Fruit fly (Drosophila melanogaster) whole organism, embryonic: Measurements from ENCODE around the gene CG12078.

Experiments
- Asciz ChIP-seq: fragments of 200-800 bp; sonication (Bioruptor generic); optimal IDR thresholded peaks from 2 replicates; lab custom pipeline; 2017; ENCODE audit warnings: missing biosample characterization, mild to moderate bottlenecking, missing genetic modification characterization, missing genetic modification reagents
- CG10543 ChIP-seq: fragments of 200-800 bp; sonication (Bioruptor generic); optimal IDR thresholded peaks from 3 replicates; lab custom pipeline; 2017; ENCODE audit warnings: missing biosample characterization, mild to moderate bottlenecking, missing genetic modification characterization, moderate library complexity
- CG10979 ChIP-seq: fragments of 200-800 bp; sonication (Bioruptor generic); optimal IDR thresholded peaks from 2 replicates; lab custom pipeline; 2018; ENCODE audit warnings: missing biosample characterization, mild to moderate bottlenecking, missing genetic modification characterization, moderate library complexity
- CG11695 ChIP-seq: fragments of 200-800 bp; sonication (Bioruptor generic); IDR thresholded peaks from 3 replicates; pipeline ENCODE4 v1.3.6; 2022; ENCODE audit warnings: missing biosample characterization, missing genetic modification characterization
- CG12104 ChIP-seq: fragments of 200-800 bp; sonication (Bioruptor generic); optimal IDR thresholded peaks from 3 replicates; lab custom pipeline; 2016; ENCODE audit warnings: missing biosample characterization, missing genetic modification characterization
- CG12299 ChIP-seq: fragments of 200-800 bp; sonication (Bioruptor generic); optimal IDR thresholded peaks from 2 replicates; lab custom pipeline; 2018; ENCODE audit warnings: missing biosample characterization, mild to moderate bottlenecking, missing genetic modification characterization
- CG12744 ChIP-seq: fragments of 200-800 bp; sonication (Bioruptor generic); optimal IDR thresholded peaks from 2 replicates; lab custom pipeline; 2016; ENCODE audit warnings: missing biosample characterization, missing genetic modification characterization
- CG13894 ChIP-seq: fragments of 200-800 bp; sonication (Bioruptor generic); optimal IDR thresholded peaks from 3 replicates; lab custom pipeline; 2018; ENCODE audit warnings: missing biosample characterization, mild to moderate bottlenecking, missing genetic modification characterization, moderate library complexity
- CG14710 ChIP-seq: fragments of 200-800 bp; sonication (Bioruptor generic); optimal IDR thresholded peaks from 3 replicates; lab custom pipeline; 2019; ENCODE audit warnings: missing biosample characterization, mild to moderate bottlenecking, missing genetic modification characterization, moderate library complexity
- CG1602 ChIP-seq: fragments of 200-800 bp; sonication (Bioruptor generic); optimal IDR thresholded peaks from 3 replicates; lab custom pipeline; 2016; ENCODE audit warnings: missing biosample characterization, missing genetic modification characterization
- CG17802 ChIP-seq: fragments of 200-800 bp; sonication (Bioruptor generic); optimal IDR thresholded peaks from 2 replicates; lab custom pipeline; 2018; ENCODE audit warnings: missing biosample characterization, mild to moderate bottlenecking, missing genetic modification characterization, moderate library complexity
- CG18764 ChIP-seq: fragments of 200-800 bp; sonication (Bioruptor generic); optimal IDR thresholded peaks from 3 replicates; lab custom pipeline; 2016; ENCODE audit warnings: missing biosample characterization, missing genetic modification characterization
- CG31365 ChIP-seq: fragments of 200-800 bp; sonication (Bioruptor generic); optimal IDR thresholded peaks from 2 replicates; lab custom pipeline; 2018; ENCODE audit warnings: missing biosample characterization, mild to moderate bottlenecking, missing genetic modification characterization
- CG33557 ChIP-seq: fragments of 200-800 bp; sonication (Bioruptor generic); optimal IDR thresholded peaks from 2 replicates; lab custom pipeline; 2019; ENCODE audit warnings: missing biosample characterization, mild to moderate bottlenecking, missing genetic modification characterization, moderate library complexity
- CG3726 ChIP-seq: fragments of 200-800 bp; sonication (Bioruptor generic); IDR thresholded peaks from 3 replicates; pipeline ENCODE4, ENCODE4 v1.3.6; 2022; ENCODE audit warnings: missing biosample characterization, missing genetic modification characterization
- CG4360 ChIP-seq: fragments of 200-800 bp; sonication (Bioruptor generic); IDR thresholded peaks from 2 replicates; pipeline ENCODE4 v1.3.6; 2022; ENCODE audit warnings: missing biosample characterization, missing genetic modification characterization
- CG5953 ChIP-seq: fragments of 200-800 bp; sonication (Bioruptor generic); IDR thresholded peaks from 2 replicates; pipeline ENCODE4 v1.3.6; 2022; ENCODE audit warnings: missing biosample characterization, missing genetic modification characterization
- CG6813 ChIP-seq: fragments of 200-800 bp; sonication (Bioruptor generic); optimal IDR thresholded peaks from 2 replicates; lab custom pipeline; 2017; ENCODE audit warnings: missing biosample characterization, missing genetic modification characterization, mild to moderate bottlenecking, moderate library complexity, missing genetic modification reagents
- CG7271 ChIP-seq: fragments of 200-800 bp; sonication (Bioruptor generic); optimal IDR thresholded peaks from 2 replicates; lab custom pipeline; 2018; ENCODE audit warnings: missing biosample characterization, mild to moderate bottlenecking, missing genetic modification characterization, moderate library complexity
- CG7556 ChIP-seq: fragments of 200-800 bp; sonication (Bioruptor generic); optimal IDR thresholded peaks from 2 replicates; lab custom pipeline; 2017; ENCODE audit warnings: missing biosample characterization, mild to moderate bottlenecking, missing genetic modification characterization
- CG7963 ChIP-seq: fragments of 200-800 bp; sonication (Bioruptor generic); IDR thresholded peaks from 3 replicates; pipeline ENCODE4 v1.3.6; 2022; ENCODE audit warnings: missing biosample characterization, missing genetic modification characterization; ENCODE audit not compliant: partially characterized antibody
- CG8388 ChIP-seq: fragments of 200-800 bp; sonication (Bioruptor generic); optimal IDR thresholded peaks from 2 replicates; lab custom pipeline; 2019; ENCODE audit warnings: missing biosample characterization, mild to moderate bottlenecking, missing genetic modification characterization, moderate library complexity
- CG9932 ChIP-seq: fragments of 200-800 bp; sonication (Bioruptor generic); IDR thresholded peaks from 2 replicates; pipeline ENCODE4 v1.3.6; 2022; ENCODE audit warnings: missing biosample characterization, missing genetic modification characterization
- Elba2 ChIP-seq: fragments of 200-800 bp; sonication (Bioruptor generic); optimal IDR thresholded peaks from 3 replicates; lab custom pipeline; 2016; ENCODE audit warnings: missing biosample characterization, missing genetic modification characterization
- Fer3 ChIP-seq: fragments of 200-800 bp; sonication (Bioruptor generic); optimal IDR thresholded peaks from 2 replicates; lab custom pipeline; 2018; ENCODE audit warnings: missing biosample characterization, mild to moderate bottlenecking, missing genetic modification characterization, moderate library complexity
- Mrtf ChIP-seq: fragments of 200-800 bp; sonication (Bioruptor generic); IDR thresholded peaks from 3 replicates; pipeline ENCODE4 v1.3.6; 2022; ENCODE audit warnings: missing biosample characterization, missing genetic modification characterization
- Sox102F ChIP-seq: fragments of 200-800 bp; sonication (Bioruptor generic); optimal IDR thresholded peaks from 2 replicates; lab custom pipeline; 2018; ENCODE audit warnings: missing biosample characterization, mild to moderate bottlenecking, missing genetic modification characterization, moderate library complexity
- TFAM ChIP-seq: fragments of 200-800 bp; sonication (Bioruptor generic); optimal IDR thresholded peaks from 2 replicates; lab custom pipeline; 2017; ENCODE audit warnings: missing biosample characterization, missing genetic modification characterization, inconsistent platforms
- ab ChIP-seq: fragments of 200-800 bp; sonication (Bioruptor generic); optimal IDR thresholded peaks from 2 replicates; lab custom pipeline; 2016; ENCODE audit warnings: missing biosample characterization, missing genetic modification characterization
- aop ChIP-seq: fragments of 200-800 bp; sonication (Bioruptor generic); IDR thresholded peaks from 2 replicates; pipeline ENCODE4 v1.3.6; 2022; ENCODE audit warnings: missing biosample characterization, missing genetic modification characterization
- az2 ChIP-seq: fragments of 200-800 bp; sonication (Bioruptor generic); optimal IDR thresholded peaks from 3 replicates; lab custom pipeline; 2016; ENCODE audit warnings: missing biosample characterization, missing genetic modification characterization
- cg ChIP-seq: fragments of 200-800 bp; sonication (Bioruptor generic); optimal IDR thresholded peaks from 3 replicates; lab custom pipeline; 2019; ENCODE audit warnings: missing biosample characterization, mild to moderate bottlenecking, missing genetic modification characterization, moderate library complexity
- dan ChIP-seq: fragments of 200-800 bp; sonication (Bioruptor generic); IDR thresholded peaks from 2 replicates; pipeline ENCODE4 v1.3.6; 2022; ENCODE audit warnings: missing biosample characterization, missing genetic modification characterization
- danr ChIP-seq: fragments of 200-800 bp; sonication (Bioruptor generic); IDR thresholded peaks from 2 replicates; pipeline ENCODE4 v1.3.6; 2022; ENCODE audit warnings: missing biosample characterization, missing genetic modification characterization
- dmrt99B ChIP-seq: fragments of 200-800 bp; sonication (Bioruptor generic); optimal IDR thresholded peaks from 2 replicates; lab custom pipeline; 2018; ENCODE audit warnings: missing biosample characterization, mild to moderate bottlenecking, missing genetic modification characterization, moderate library complexity
- exex ChIP-seq: fragments of 200-800 bp; sonication (Bioruptor generic); optimal IDR thresholded peaks from 4 replicates; lab custom pipeline; 2018; ENCODE audit warnings: missing biosample characterization, mild to moderate bottlenecking, missing genetic modification characterization, moderate library complexity
- fu2 ChIP-seq: fragments of 200-800 bp; sonication (Bioruptor generic); optimal IDR thresholded peaks from 2 replicates; lab custom pipeline; 2016; ENCODE audit warnings: missing biosample characterization, missing genetic modification characterization
- gro ChIP-seq: fragments of 200-800 bp; sonication (Bioruptor generic); optimal IDR thresholded peaks from 2 replicates; lab custom pipeline; 2016; ENCODE audit warnings: missing biosample characterization, missing genetic modification characterization
- hth ChIP-seq: fragments of >200 bp; optimal IDR thresholded peaks from 2 replicates; lab custom pipeline; 2017; ENCODE audit warnings: inconsistent platforms
- lab ChIP-seq: fragments of 200-800 bp; sonication (Bioruptor generic); optimal IDR thresholded peaks from 3 replicates; lab custom pipeline; 2017; ENCODE audit warnings: missing biosample characterization, missing genetic modification characterization, mild to moderate bottlenecking, moderate library complexity, missing genetic modification reagents
- lilli ChIP-seq: fragments of 200-800 bp; sonication (Bioruptor generic); optimal IDR thresholded peaks from 3 replicates; lab custom pipeline; 2016; ENCODE audit warnings: missing biosample characterization, missing genetic modification characterization
- nmo ChIP-seq: fragments of 200-800 bp; sonication (Bioruptor generic); optimal IDR thresholded peaks from 2 replicates; lab custom pipeline; 2018; ENCODE audit warnings: missing biosample characterization, mild to moderate bottlenecking, missing genetic modification characterization, moderate library complexity
- pan ChIP-seq, 4 experiments: fragments of >200 bp in 3 of 4; fragments of 200-800 bp in 1 of 4; sonication (Bioruptor generic) in 1 of 4; optimal IDR thresholded peaks in 3 of 4; IDR thresholded peaks in 1 of 4; 2 replicates each; pipeline versions ENCODE4 v1.3.6 to Lab custom; 2017 to 2022; ENCODE audit warnings: missing biosample characterization in 2 of 4, missing genetic modification characterization in 2 of 4, mixed read lengths in 1 of 4
- pho ChIP-seq: fragments of 200-800 bp; sonication (Bioruptor generic); optimal IDR thresholded peaks from 2 replicates; lab custom pipeline; 2016; ENCODE audit warnings: missing biosample characterization, missing genetic modification characterization
- pnt ChIP-seq: fragments of 200-800 bp; sonication (Bioruptor generic); optimal IDR thresholded peaks from 3 replicates; lab custom pipeline; 2016; ENCODE audit warnings: missing biosample characterization, missing genetic modification characterization
- pzg ChIP-seq: fragments of 200-800 bp; sonication (Bioruptor generic); optimal IDR thresholded peaks from 3 replicates; lab custom pipeline; 2018; ENCODE audit warnings: missing biosample characterization, mild to moderate bottlenecking, missing genetic modification characterization, moderate library complexity
- seq ChIP-seq: fragments of 200-800 bp; sonication (Bioruptor generic); IDR thresholded peaks from 2 replicates; pipeline ENCODE4 v1.3.6; 2022; ENCODE audit warnings: missing biosample characterization, missing genetic modification characterization
- sim ChIP-seq: fragments of 200-800 bp; sonication (Bioruptor generic); IDR thresholded peaks from 2 replicates; pipeline ENCODE4 v1.3.6; 2022; ENCODE audit warnings: missing biosample characterization, missing genetic modification characterization
- slbo ChIP-seq: fragments of 200-800 bp; sonication (Bioruptor generic); IDR thresholded peaks from 2 replicates; pipeline ENCODE4 v1.3.6; 2022; ENCODE audit warnings: missing biosample characterization, missing genetic modification characterization
- trh ChIP-seq: fragments of 200-800 bp; sonication (Bioruptor generic); optimal IDR thresholded peaks from 2 replicates; lab custom pipeline; 2016; ENCODE audit warnings: missing biosample characterization, missing genetic modification characterization
- twi ChIP-seq: fragments of 200-800 bp; optimal IDR thresholded peaks from 2 replicates; lab custom pipeline; 2019; ENCODE audit warnings: missing biosample characterization, mild to moderate bottlenecking, missing genetic modification characterization, moderate library complexity

Gene CG12078

DNA sequence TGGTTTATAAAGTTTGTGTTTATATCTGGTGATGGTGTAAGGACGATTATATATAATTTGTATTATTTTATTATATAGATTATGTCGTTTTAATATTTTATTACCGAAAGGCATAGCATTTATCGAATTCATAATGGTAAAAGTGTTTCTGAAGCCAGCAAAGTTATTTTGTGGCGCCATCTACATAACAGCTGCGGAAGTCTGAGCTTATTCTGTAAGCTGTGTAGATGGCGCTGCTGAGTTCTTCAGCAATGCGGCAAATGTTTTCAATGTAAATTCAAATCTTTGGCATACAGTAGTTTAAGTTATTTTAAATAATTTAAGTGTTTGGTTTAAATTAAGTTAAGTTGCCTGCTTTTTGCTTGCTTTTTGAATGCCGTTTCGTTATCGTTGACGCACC, 44.3 kb upstream of the CG12078 start (continued):
- TF ChIP-seq sim (GFP tag; lab: Robert Waterston, UW) (no peak), CG4360 (peak; percentile 24; the same call in 1 of the 2 replicates), CG7963 (GFP tag; lab: Robert Waterston, UW) (no peak), CG12299 (no peak), dan (no peak), CG17802 (peak; percentile 2), CG8388 (GFP tag; lab: Kevin White, UChicago) (no peak), cg (GFP tag; lab: Kevin White, UChicago) (no peak), lab (GFP tag; lab: Kevin White, UChicago) (no peak), pnt (GFP tag; lab: Kevin White, UChicago) (no peak), CG10543 (GFP tag; lab: Kevin White, UChicago) (no peak), CG7271 (tag; lab: Kevin White, UChicago) (no peak), CG5953 (GFP tag; lab: Robert Waterston, UW) (no peak), gro (GFP tag; lab: Kevin White, UChicago) (no peak), slbo (peak; percentile 79), CG18764 (GFP tag; lab: Kevin White, UChicago) (peak; percentile 12), pho (GFP tag; lab: Kevin White, UChicago) (no peak), danr (GFP tag; lab: Robert Waterston, UW) (no peak), Asciz (GFP tag; lab: Kevin White, UChicago) (no peak), hth (no peak), Sox102F (GFP tag; lab: Kevin White, UChicago) (no peak), Mrtf (GFP tag; lab: Robert Waterston, UW) (peak; percentile 35; the same call in 2 of the 3 replicates), CG12744 (GFP tag; lab: Kevin White, UChicago) (no peak), pan (optimal IDR thresholded peaks at IDR 0.05; lab: Kevin White, UChicago) (no peak), pan (GFP tag; optimal IDR thresholded peaks at IDR 0.05 in 1 of 2, IDR thresholded peaks at IDR 0.05 in 1 of 2) (peak in 1 of 2 experiments; percentile 48), CG9932 (peak; percentile 59), exex (tag; lab: Kevin White, UChicago) (no peak), nmo (GFP tag; lab: Kevin White, UChicago) (no peak), aop (GFP tag; lab: Robert Waterston, UW) (no peak), TFAM (no peak), CG12104 (GFP tag; lab: Kevin White, UChicago) (no peak), CG33557 (GFP tag; lab: Kevin White, UChicago) (no peak), Elba2 (GFP tag; lab: Kevin White, UChicago) (no peak), Fer3 (tag; lab: Kevin White, UChicago) (peak; percentile 32), seq (GFP tag; lab: Robert Waterston, UW) (no peak), CG3726 (GFP tag; lab: Robert Waterston, UW) (0 out of 3 replicates have a peak, but pooled peaks have one; percentile 43), CG1602 (no peak), CG11695 (GFP tag; lab: Robert Waterston, UW) (no peak), pzg (GFP tag; lab: Kevin White, UChicago) (no peak), az2 (GFP tag; lab: Kevin White, UChicago) (no peak), lilli (GFP tag; lab: Kevin White, UChicago) (no peak), CG6813 (GFP tag; lab: Kevin White, UChicago) (no peak), ab (GFP tag; lab: Kevin White, UChicago) (no peak), dmrt99B (tag; lab: Kevin White, UChicago) (no peak), fu2 (GFP tag; lab: Kevin White, UChicago) (no peak), CG13894 (tag; lab: Kevin White, UChicago) (no peak), CG31365 (no peak), twi (tag; lab: Kevin White, UChicago) (no peak), CG10979 (tag; lab: Kevin White, UChicago) (peak; percentile 36), CG7556 (GFP tag; lab: Kevin White, UChicago) (no peak), CG14710 (tag; lab: Kevin White, UChicago) (no peak), trh (GFP tag; lab: Kevin White, UChicago) (no peak)
